Fruit fly (Drosophila melanogaster): ENCODE measurements around the gene CkIalpha.

CkIalpha gene

dm6 chrX:12658999-12659560 lies 5.7 kb downstream of the CkIalpha start, which contains the start of gene Tis11 (continued):
- TF ChIP-seq CG2712 (tag; optimal IDR thresholded peaks at IDR 0.05) (peak; percentile 16), salm (tag; optimal IDR thresholded peaks at IDR 0.05) (peak; percentile 12), CG10267 (tag; optimal IDR thresholded peaks at IDR 0.05) (peak; percentile 60), CG7745 (tag; optimal IDR thresholded peaks at IDR 0.05) (peak; percentile 23), CG34422 (GFP tag; IDR thresholded peaks at IDR 0.05) (peak; percentile 34; the same call in 1 of the 3 replicates), ssp (GFP tag; IDR thresholded peaks at IDR 0.05) (no peak), chinmo (GFP tag; IDR thresholded peaks at IDR 0.05; ENCODE audit: partially characterized antibody) (0 out of 4 replicates have a peak, but pooled peaks have one; percentile 31), CG10654 (GFP tag; optimal IDR thresholded peaks at IDR 0.05) (no peak), D (optimal IDR thresholded peaks at IDR 0.05) (no peak), D (GFP tag; optimal IDR thresholded peaks at IDR 0.05) (no peak), Dad (GFP tag; optimal IDR thresholded peaks at IDR 0.05) (no peak), stwl (tag; optimal IDR thresholded peaks at IDR 0.05) (peak; percentile 18), MTF-1 (GFP tag; optimal IDR thresholded peaks at IDR 0.05; ENCODE audit: borderline replicate concordance) (peak; percentile 45), CG9932 (GFP tag; IDR thresholded peaks at IDR 0.05) (peak; percentile 18; the same call in 1 of the 2 replicates), CG1602 (GFP tag; optimal IDR thresholded peaks at IDR 0.05) (no peak), Scr (GFP tag; IDR thresholded peaks at IDR 0.05; ENCODE audit: partially characterized antibody) (peak; percentile 56), D19A (tag; optimal IDR thresholded peaks at IDR 0.05) (no peak), CG7928 (GFP tag; optimal IDR thresholded peaks at IDR 0.05) (no peak), usp (GFP tag; optimal IDR thresholded peaks at IDR 0.05) (no peak), hkb (optimal IDR thresholded peaks at IDR 0.05) (peak; percentile 89), hkb (GFP tag; IDR thresholded peaks at IDR 0.05) (peak; percentile 32; the same call in 1 of the 2 replicates), sens (GFP tag) (peak; percentile 80), nmo (GFP tag; optimal IDR thresholded peaks at IDR 0.05) (peak; percentile 27), Ptx1 (GFP tag; IDR thresholded peaks at IDR 0.05) (no peak), CG6813 (GFP tag; optimal IDR thresholded peaks at IDR 0.05) (no peak), sqz (GFP tag; optimal IDR thresholded peaks at IDR 0.05) (peak; percentile 25), her (GFP tag; optimal IDR thresholded peaks at IDR 0.05) (peak; percentile 32), unc-4 (GFP tag; IDR thresholded peaks at IDR 0.05; ENCODE audit: partially characterized antibody) (peak; percentile 55), mam (GFP tag; optimal IDR thresholded peaks at IDR 0.05) (peak; percentile 25), PHDP (tag; optimal IDR thresholded peaks at IDR 0.05) (peak; percentile 22), otp (GFP tag; IDR thresholded peaks at IDR 0.05) (0 out of 3 replicates have a peak, but pooled peaks have one; percentile 24), trem (tag; optimal IDR thresholded peaks at IDR 0.05) (peak; percentile 59), sob (GFP tag; IDR thresholded peaks at IDR 0.05) (peak; percentile 35; the same call in 1 of the 2 replicates), Mad (GFP tag; optimal IDR thresholded peaks at IDR 0.05) (peak; percentile 14), Myb (GFP tag; optimal IDR thresholded peaks at IDR 0.05) (peak; percentile 65), Med (GFP tag) (peak; percentile 90), az2 (GFP tag; optimal IDR thresholded peaks at IDR 0.05) (no peak), Atf6 (GFP tag; IDR thresholded peaks at IDR 0.05) (0 out of 2 replicates have a peak, but pooled peaks have one; percentile 19), HLHmδ (GFP tag; optimal IDR thresholded peaks at IDR 0.05) (peak; percentile 66), Deaf1 (tag; optimal IDR thresholded peaks at IDR 0.05) (peak; percentile 58), CG33557 (GFP tag; optimal IDR thresholded peaks at IDR 0.05) (no peak), CG2129 (GFP tag; IDR thresholded peaks at IDR 0.05; ENCODE audit: partially characterized antibody) (no peak), CG10321 (GFP tag; IDR thresholded peaks at IDR 0.05) (no peak), CG17186 (GFP tag; optimal IDR thresholded peaks at IDR 0.05) (peak; percentile 20), chm (GFP tag; IDR thresholded peaks at IDR 0.05) (peak; percentile 94), CrebB (tag; optimal IDR thresholded peaks at IDR 0.05) (no peak), maf-S (GFP tag; optimal IDR thresholded peaks at IDR 0.05) (no peak), ash1 (GFP tag; optimal IDR thresholded peaks at IDR 0.05) (no peak), z (GFP tag; IDR thresholded peaks at IDR 0.05) (no peak), CkIIα-i1 (GFP tag; IDR thresholded peaks at IDR 0.05) (no peak), CG1603 (tag; optimal IDR thresholded peaks at IDR 0.05) (peak; percentile 55)

Data from whole organism, embryonic.